Fruit fly (Drosophila melanogaster): ENCODE results near the gene Pus10.
A peak's percentile ranks its signal among the peaks of the same experiment; 100 is the strongest.

Gene Pus10

dm6 chr2L:161453-162175 lies 6.5 kb upstream of the Pus10 start:
- TF ChIP-seq CG1621 (tag; optimal IDR thresholded peaks at IDR 0.05) (peak; percentile 49), Sox14 (GFP tag; optimal IDR thresholded peaks at IDR 0.05) (peak; percentile 35), CG6276 (GFP tag; optimal IDR thresholded peaks at IDR 0.05) (peak; percentile 64), Smox (GFP tag; optimal IDR thresholded peaks at IDR 0.05) (peak; percentile 29), Ets96B (tag; optimal IDR thresholded peaks at IDR 0.05) (peak; percentile 3), lz (GFP tag; optimal IDR thresholded peaks at IDR 0.05) (no peak), fkh (GFP tag; optimal IDR thresholded peaks at IDR 0.05) (peak; percentile 99), CG32006 (GFP tag; optimal IDR thresholded peaks at IDR 0.05) (peak; percentile 5), vri (GFP tag; optimal IDR thresholded peaks at IDR 0.05) (peak; percentile 74), CG3032 (tag; optimal IDR thresholded peaks at IDR 0.05) (no peak), CG10669 (GFP tag; optimal IDR thresholded peaks at IDR 0.05) (peak; percentile 21), CG6854 (GFP tag; optimal IDR thresholded peaks at IDR 0.05) (peak; percentile 62), salr (GFP tag; optimal IDR thresholded peaks at IDR 0.05) (peak; percentile 20 to 21), Blimp-1 (GFP tag; optimal IDR thresholded peaks at IDR 0.05) (peak; percentile 11), CG8319 (GFP tag; optimal IDR thresholded peaks at IDR 0.05) (no peak), net (GFP tag; optimal IDR thresholded peaks at IDR 0.05) (peak; percentile 52), Sox102F (GFP tag; optimal IDR thresholded peaks at IDR 0.05) (peak; percentile 34), CG10631 (GFP tag; optimal IDR thresholded peaks at IDR 0.05) (no peak), achi (GFP tag; optimal IDR thresholded peaks at IDR 0.05) (peak; percentile 13), CG8632 (GFP tag; optimal IDR thresholded peaks at IDR 0.05) (no peak), Met (GFP tag; optimal IDR thresholded peaks at IDR 0.05) (no peak), CG16779 (tag; optimal IDR thresholded peaks at IDR 0.05) (peak; percentile 46), CG11902 (GFP tag; optimal IDR thresholded peaks at IDR 0.05) (no peak), Ets21C (GFP tag; optimal IDR thresholded peaks at IDR 0.05) (peak; percentile 37), fd85E (GFP tag; optimal IDR thresholded peaks at IDR 0.05) (peak; percentile 65), CG6808 (GFP tag; optimal IDR thresholded peaks at IDR 0.05) (peak; percentile 41), pdm3 (GFP tag; optimal IDR thresholded peaks at IDR 0.05) (peak; percentile 20), ss (GFP tag; optimal IDR thresholded peaks at IDR 0.05) (peak; percentile 51 to 80), topi (GFP tag; optimal IDR thresholded peaks at IDR 0.05) (peak; percentile 12), Eip75B (GFP tag; optimal IDR thresholded peaks at IDR 0.05) (peak; percentile 28), svp (GFP tag) (peak; percentile 82), eg (GFP tag; IDR thresholded peaks at IDR 0.05) (no peak), dsx (GFP tag; optimal IDR thresholded peaks at IDR 0.05; ENCODE audit: poor library complexity, severe bottlenecking) (peak; percentile 58), CG11294 (GFP tag; IDR thresholded peaks at IDR 0.05) (no peak), Eip93F (GFP tag; optimal IDR thresholded peaks at IDR 0.05) (peak; percentile 90), CG4318 (GFP tag; optimal IDR thresholded peaks at IDR 0.05) (no peak)

- TF ChIP-seq Hr39 (GFP tag; optimal IDR thresholded peaks at IDR 0.05) (no peak), CG6276 (GFP tag; optimal IDR thresholded peaks at IDR 0.05) (peak; percentile 80), CG32006 (GFP tag; optimal IDR thresholded peaks at IDR 0.05) (peak; percentile 87), CG16779 (tag; optimal IDR thresholded peaks at IDR 0.05) (peak; percentile 95), fkh (GFP tag; optimal IDR thresholded peaks at IDR 0.05) (peak; percentile 92), Lpt (GFP tag; optimal IDR thresholded peaks at IDR 0.05) (peak; percentile 97), CG9139 (GFP tag; optimal IDR thresholded peaks at IDR 0.05) (peak; percentile 85), achi (GFP tag; optimal IDR thresholded peaks at IDR 0.05) (peak; percentile 67), spab (GFP tag; optimal IDR thresholded peaks at IDR 0.05) (peak; percentile 78), CG6792 (GFP tag; optimal IDR thresholded peaks at IDR 0.05) (peak; percentile 41), CG8632 (GFP tag; optimal IDR thresholded peaks at IDR 0.05) (peak; percentile 74), CG6808 (GFP tag; optimal IDR thresholded peaks at IDR 0.05) (peak; percentile 85), vri (GFP tag; optimal IDR thresholded peaks at IDR 0.05) (peak; percentile 91), CG34406 (GFP tag; optimal IDR thresholded peaks at IDR 0.05) (peak; percentile 54), Hr38 (GFP tag; optimal IDR thresholded peaks at IDR 0.05) (no peak), CG10631 (GFP tag; optimal IDR thresholded peaks at IDR 0.05) (peak; percentile 70), Gug (GFP tag; IDR thresholded peaks at IDR 0.05) (no peak), Sox15 (GFP tag; optimal IDR thresholded peaks at IDR 0.05) (no peak), Sox14 (GFP tag; optimal IDR thresholded peaks at IDR 0.05) (peak; percentile 77), salr (GFP tag; optimal IDR thresholded peaks at IDR 0.05) (peak; percentile 73 to 86), CG4318 (GFP tag; optimal IDR thresholded peaks at IDR 0.05) (peak; percentile 58), ss (GFP tag; optimal IDR thresholded peaks at IDR 0.05) (peak; percentile 94 to 97), net (GFP tag; optimal IDR thresholded peaks at IDR 0.05) (peak; percentile 87), Smox (GFP tag; optimal IDR thresholded peaks at IDR 0.05) (peak; percentile 29), CG10669 (GFP tag; optimal IDR thresholded peaks at IDR 0.05) (peak; percentile 70)
Measured at dm6 chr2L:160581-161452, 5.7 kb upstream of the Pus10 start.

All from whole organism, prepupa.